Worm (Caenorhabditis elegans): ENCODE measurements around the gene npp-19.

npp-19 gene

ce11 chrII:10840067-10840466, 41.8 kb upstream of the npp-19 start (continued):
- TF ChIP-seq pros-1 (tag; optimal IDR thresholded peaks at IDR 0.05) (peak; percentile 35), C08G9.2 (tag; optimal IDR thresholded peaks at IDR 0.05) (peak; percentile 73), ceh-24 (tag; optimal IDR thresholded peaks at IDR 0.05) (peak; percentile 59), nfya-1 (tag; optimal IDR thresholded peaks at IDR 0.05) (peak; percentile 74), dve-1 (tag; optimal IDR thresholded peaks at IDR 0.05) (peak; percentile 77), ttx-3 (tag; optimal IDR thresholded peaks at IDR 0.05) (peak; percentile 90), tbx-2 (tag; optimal IDR thresholded peaks at IDR 0.05) (peak; percentile 93), che-1 (tag; optimal IDR thresholded peaks at IDR 0.05) (peak; percentile 91), fkh-6 (tag; optimal IDR thresholded peaks at IDR 0.05) (peak; percentile 84), pqm-1 (tag; optimal IDR thresholded peaks at IDR 0.05) (peak; percentile 67), ceh-34 (tag; optimal IDR thresholded peaks at IDR 0.05) (peak; percentile 87), dmd-4 (tag; optimal IDR thresholded peaks at IDR 0.05; ENCODE audit: borderline replicate concordance) (peak; percentile 59), sdc-2 (tag; optimal IDR thresholded peaks at IDR 0.05) (peak; percentile 82), ztf-16 (tag; optimal IDR thresholded peaks at IDR 0.05) (peak; percentile 91), sox-4 (tag; optimal IDR thresholded peaks at IDR 0.05) (peak; percentile 88), fkh-10 (GFP tag; optimal IDR thresholded peaks at IDR 0.05) (no peak), K02D7.2 (tag; optimal IDR thresholded peaks at IDR 0.05) (peak; percentile 83), mec-3 (tag; optimal IDR thresholded peaks at IDR 0.05; ENCODE audit: borderline replicate concordance) (peak; percentile 55), hlh-6 (tag; optimal IDR thresholded peaks at IDR 0.05) (peak; percentile 88), hlh-13 (GFP tag; optimal IDR thresholded peaks at IDR 0.05) (peak; percentile 89), pha-2 (tag; optimal IDR thresholded peaks at IDR 0.05) (peak; percentile 88), unc-42 (tag; optimal IDR thresholded peaks at IDR 0.05) (peak; percentile 36), ama-1 (optimal IDR thresholded peaks at IDR 0.05) (no peak), ceh-9 (tag; optimal IDR thresholded peaks at IDR 0.05) (peak; percentile 71), lim-6 (tag; optimal IDR thresholded peaks at IDR 0.05) (peak; percentile 70), ceh-6 (GFP tag; optimal IDR thresholded peaks at IDR 0.05) (peak; percentile 91), ceh-48 (tag; optimal IDR thresholded peaks at IDR 0.05) (peak; percentile 78), syd-9 (tag; optimal IDR thresholded peaks at IDR 0.05) (peak; percentile 87), unc-55 (GFP tag; optimal IDR thresholded peaks at IDR 0.05) (no peak), hlh-30 (tag; optimal IDR thresholded peaks at IDR 0.05; ENCODE audit: insufficient read depth) (peak; percentile 79), gmeb-2 (tag; optimal IDR thresholded peaks at IDR 0.05) (peak; percentile 88), tbx-7 (tag; optimal IDR thresholded peaks at IDR 0.05) (peak; percentile 68), C38D4.7 (GFP tag; optimal IDR thresholded peaks at IDR 0.05) (peak; percentile 83), hlh-8 (tag; optimal IDR thresholded peaks at IDR 0.05) (peak; percentile 69), ceh-22 (tag; optimal IDR thresholded peaks at IDR 0.05) (peak; percentile 35), elt-2 (tag; optimal IDR thresholded peaks at IDR 0.05) (peak; percentile 94), ceh-2 (tag; optimal IDR thresholded peaks at IDR 0.05) (peak; percentile 76), ahr-1 (tag; optimal IDR thresholded peaks at IDR 0.05) (peak; percentile 77), nhr-232 (tag; optimal IDR thresholded peaks at IDR 0.05) (peak; percentile 87), Y22D7AL.16 (tag; optimal IDR thresholded peaks at IDR 0.05) (peak; percentile 81), T23F11.4 (GFP tag; optimal IDR thresholded peaks at IDR 0.05) (peak; percentile 86), ceh-19 (GFP tag; optimal IDR thresholded peaks at IDR 0.05) (peak; percentile 92)

ce11 chrII:10838550-10838949, 40.3 kb upstream of the npp-19 start:
- no peak for TF ChIP-seq hlh-13 (GFP tag; optimal IDR thresholded peaks at IDR 0.05)
- TF ChIP-seq nfya-1 (tag; optimal IDR thresholded peaks at IDR 0.05), result peak; percentile 63
